Worm (Caenorhabditis elegans) whole organism, midembryonic: ENCODE measurements around the gene mau-8.
A peak's percentile ranks its signal among the peaks of the same experiment; 100 is the strongest.

Experiments used
- T22C8.4 ChIP-seq: fragments of 200-800 bp; sonication (Bioruptor generic); IDR thresholded peaks from 2 replicates; pipeline ENCODE4 v1.3.6; 2022; ENCODE audit warnings: missing genetic modification characterization, missing compliant biosample characterization
- cog-1 ChIP-seq: sonication (generic microtip); optimal IDR thresholded peaks from 2 replicates; lab custom pipeline; 2016; ENCODE audit warnings: missing genetic modification characterization, missing compliant biosample characterization
- flt-1 ChIP-seq: fragments of 200-800 bp; sonication (Bioruptor generic); IDR thresholded peaks from 2 replicates; pipeline ENCODE4 v1.3.6; 2022; ENCODE audit warnings: missing genetic modification characterization, missing compliant biosample characterization
- klf-2 ChIP-seq: fragments of 200-800 bp; sonication (Bioruptor generic); conservative IDR thresholded peaks from 2 replicates; pipeline ENCODE4 v1.3.6; 2022; ENCODE audit warnings: missing genetic modification reagents, missing genetic modification characterization, missing compliant biosample characterization
- med-1 ChIP-seq: sonication (generic microtip); optimal IDR thresholded peaks from 2 replicates; lab custom pipeline; 2017; ENCODE audit warnings: missing genetic modification characterization, mild to moderate bottlenecking, missing compliant biosample characterization, antibody characterized with exemption, missing genetic modification reagents; ENCODE audit not compliant: insufficient read depth
- ref-1 ChIP-seq: fragments of 200-800 bp; sonication (Bioruptor generic); conservative IDR thresholded peaks from 2 replicates; pipeline ENCODE4 v1.3.6; 2022; ENCODE audit warnings: missing genetic modification reagents, missing genetic modification characterization, missing compliant biosample characterization
- tab-1 ChIP-seq: fragments of 200-800 bp; sonication (Bioruptor generic); IDR thresholded peaks from 2 replicates; pipeline ENCODE4 v1.3.6; 2022; ENCODE audit warnings: missing genetic modification characterization, missing compliant biosample characterization
- ztf-23 ChIP-seq: fragments of 200-800 bp; sonication (Bioruptor generic); IDR thresholded peaks from 2 replicates; pipeline ENCODE4 v1.3.6; 2022; ENCODE audit warnings: missing genetic modification reagents, missing genetic modification characterization, missing compliant biosample characterization
- ztf-29 ChIP-seq: fragments of 200-800 bp; sonication (Bioruptor generic); IDR thresholded peaks from 2 replicates; pipeline ENCODE4 v1.3.6; 2022; ENCODE audit warnings: missing genetic modification reagents, missing genetic modification characterization, missing compliant biosample characterization

mau-8 gene

ce11 chrIV:13389237-13389636, 11.4 kb downstream of the mau-8 start:
- no peak for TF ChIP-seq klf-2
- no peak for TF ChIP-seq med-1

ce11 chrIV:13390770-13391169, 13.0 kb downstream of the mau-8 start:
- TF ChIP-seq ztf-29 (no peak), med-1 (no peak), ztf-23 (no peak), cog-1 (no peak), tab-1 (GFP tag; lab: Robert Waterston, UW) (no peak)

DNA sequence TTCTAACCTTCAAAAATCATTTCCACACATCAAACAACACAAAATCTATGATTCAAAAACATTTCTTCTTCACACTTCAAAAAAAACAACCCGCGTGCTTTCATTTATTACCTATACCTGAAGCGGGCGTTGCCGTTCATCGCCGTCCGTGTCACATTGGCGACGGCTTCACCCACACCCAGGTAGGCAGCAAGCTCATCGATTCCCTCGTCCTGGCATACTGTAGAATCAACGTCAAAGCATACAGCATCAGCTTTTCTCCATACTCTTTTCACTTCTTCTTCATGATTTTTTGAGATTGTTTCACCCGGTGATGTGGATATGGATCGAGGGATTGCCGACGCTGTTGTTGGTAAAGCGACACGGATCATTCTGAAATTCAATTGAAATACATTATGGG, 14.4 kb downstream of the mau-8 start:
- TF ChIP-seq T22C8.4 (GFP tag; lab: Robert Waterston, UW), result no peak
- no peak for TF ChIP-seq flt-1
- TF ChIP-seq cog-1, result no peak
- no peak for TF ChIP-seq med-1
- no peak for TF ChIP-seq ztf-29
- no peak for TF ChIP-seq ref-1 (GFP tag; lab: Robert Waterston, UW)
- TF ChIP-seq ztf-23, result no peak

DNA sequence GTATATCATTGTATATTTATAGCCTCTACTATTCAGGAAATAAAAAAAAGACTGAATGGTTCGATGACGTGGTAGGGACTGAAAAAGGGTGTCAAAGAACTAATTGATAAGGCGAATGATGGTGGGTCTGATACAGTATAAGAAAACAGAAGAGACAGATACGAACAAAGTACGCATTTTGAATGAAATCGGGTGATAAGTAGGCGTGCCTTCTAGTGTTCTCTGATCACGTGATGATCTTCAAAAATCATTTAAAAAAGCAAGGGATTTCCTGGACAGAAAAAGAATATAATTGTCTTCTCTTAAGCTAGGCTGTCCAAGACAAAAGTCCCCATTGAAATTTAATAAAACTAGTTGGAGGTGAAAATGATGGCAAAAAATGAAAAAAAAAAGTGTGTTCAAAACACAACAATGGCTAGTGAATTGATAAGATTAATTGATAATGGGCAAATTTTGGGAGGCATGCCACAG, 15.5 kb downstream of the mau-8 start:
- TF ChIP-seq ref-1 (GFP tag; lab: Robert Waterston, UW) (no peak), cog-1 (no peak), klf-2 (no peak), ztf-29 (no peak), T22C8.4 (GFP tag; lab: Robert Waterston, UW) (no peak), flt-1 (no peak)

- no peak for TF ChIP-seq tab-1 (GFP tag; lab: Robert Waterston, UW)
- no peak for TF ChIP-seq cog-1
- no peak for TF ChIP-seq ztf-29
- TF ChIP-seq flt-1, result no peak
- TF ChIP-seq klf-2, result no peak
- TF ChIP-seq med-1, result no peak
- no peak for TF ChIP-seq T22C8.4 (GFP tag; lab: Robert Waterston, UW)
- no peak for TF ChIP-seq ref-1 (GFP tag; lab: Robert Waterston, UW)
- no peak for TF ChIP-seq ztf-23
Observed at ce11 chrIV:13394686-13395085, 16.9 kb downstream of the mau-8 start.

- TF ChIP-seq med-1, result no peak
- TF ChIP-seq ztf-23, result 0 out of 2 replicates have a peak, but pooled peaks have one; percentile 49
Observed at ce11 chrIV:13395255-13395654, 17.4 kb downstream of the mau-8 start.

DNA sequence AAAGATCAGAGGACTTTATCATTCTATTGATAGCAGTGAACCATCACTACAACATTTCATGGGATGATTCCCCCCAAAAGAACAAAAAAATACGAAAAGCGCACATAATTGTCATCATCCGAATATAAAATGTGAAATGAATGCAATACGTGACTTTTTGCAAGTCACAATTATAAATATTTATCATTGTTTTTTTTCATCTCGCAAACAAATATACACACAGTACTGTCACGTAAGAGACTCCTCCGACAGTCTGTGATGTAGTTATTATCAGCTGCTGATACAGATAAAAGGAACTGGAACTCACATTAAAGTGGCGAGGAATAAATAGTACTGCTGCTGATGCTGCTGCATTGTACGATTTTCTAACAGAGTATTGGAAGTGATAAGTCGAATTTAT, 18.6 kb downstream of the mau-8 start:
- TF ChIP-seq tab-1 (GFP tag; lab: Robert Waterston, UW) (no peak), ztf-29 (no peak), flt-1 (no peak), ref-1 (GFP tag; lab: Robert Waterston, UW) (no peak), klf-2 (no peak)

DNA sequence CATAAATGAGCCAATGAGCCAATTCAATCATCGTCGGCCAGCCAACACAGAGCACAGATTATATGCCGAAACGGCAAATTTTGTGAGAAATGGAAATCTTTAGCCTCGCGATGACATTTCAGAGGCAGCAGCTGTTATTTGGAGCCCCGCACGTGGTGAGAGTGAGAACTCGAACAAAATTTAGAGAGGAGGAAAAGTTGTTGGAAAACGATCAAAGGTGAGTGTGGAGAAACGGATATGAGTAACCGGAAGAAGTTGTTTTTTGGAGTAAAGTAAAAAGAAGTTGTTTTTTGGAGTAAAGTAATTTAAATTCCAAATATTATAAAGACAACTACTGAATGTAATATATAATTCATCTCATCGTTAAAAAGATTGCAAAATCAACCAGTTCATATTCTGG, 20.9 kb downstream of the mau-8 start, which contains the start of gene Y62E10A.13:
Y62E10A.13 (minus strand) TSS at position 326 of the 400 bp plus-strand sequence.
- no peak for TF ChIP-seq flt-1
- TF ChIP-seq cog-1, result no peak
- no peak for TF ChIP-seq ref-1 (GFP tag; lab: Robert Waterston, UW)
- TF ChIP-seq T22C8.4 (GFP tag; lab: Robert Waterston, UW), result no peak
- TF ChIP-seq med-1, result no peak
- TF ChIP-seq ztf-23, result no peak
- no peak for TF ChIP-seq tab-1 (GFP tag; lab: Robert Waterston, UW)
- TF ChIP-seq ztf-29, result no peak
- TF ChIP-seq klf-2, result no peak

DNA sequence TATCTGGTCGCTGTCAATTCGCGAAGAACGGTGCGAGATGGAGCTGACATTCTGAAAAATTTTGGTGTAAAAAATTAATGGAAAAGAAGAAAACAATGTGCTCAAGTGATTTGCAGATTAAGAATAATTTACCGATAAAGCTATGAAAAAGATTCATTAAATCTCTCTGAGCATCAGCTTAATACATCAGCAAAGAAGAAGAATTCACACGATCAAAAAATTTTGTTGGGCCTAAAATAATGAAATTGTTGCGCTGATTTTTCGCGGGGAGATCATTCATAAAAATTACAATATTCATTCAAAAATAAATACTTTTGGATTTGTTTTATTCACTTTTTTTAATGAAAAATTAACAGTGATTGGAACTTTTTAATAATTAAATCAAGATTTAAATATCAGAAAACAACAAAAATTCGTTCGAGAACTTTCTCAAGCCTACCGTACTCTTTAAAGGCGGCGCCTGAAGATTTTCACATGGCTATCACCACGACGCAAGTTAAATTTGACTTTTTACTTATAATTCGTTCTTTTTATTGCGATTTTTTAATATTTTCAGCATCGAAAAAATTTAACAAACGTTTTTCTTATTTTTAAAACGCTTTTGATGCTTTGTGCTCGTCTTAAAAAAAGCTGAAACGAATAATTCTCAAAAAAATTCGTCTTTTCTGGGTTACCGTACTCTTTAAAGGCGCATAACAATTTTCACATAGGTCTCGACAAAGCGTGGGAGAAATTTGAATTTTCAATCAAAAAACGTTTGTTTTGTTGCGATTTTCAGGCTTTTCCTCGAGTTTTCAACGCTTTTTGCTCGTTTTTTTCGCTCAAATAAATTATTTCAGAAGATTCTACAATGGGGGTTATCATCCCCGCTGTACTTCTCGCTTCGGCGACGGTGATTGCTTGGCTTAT, 22.9 kb downstream of the mau-8 start, which contains the start of the genes memi-2 and cyp-31A5:
memi-2 (minus strand) TSS at position 51 of the 909 bp plus-strand sequence.
cyp-31A5 (plus strand) TSS at position 834 of the 909 bp plus-strand sequence.
- TF ChIP-seq tab-1 (GFP tag; lab: Robert Waterston, UW) (no peak), ztf-29 (no peak), cog-1 (no peak), ref-1 (GFP tag; lab: Robert Waterston, UW) (no peak), klf-2 (no peak), flt-1 (no peak), med-1 (no peak)

- TF ChIP-seq med-1 (no peak), flt-1 (no peak)
Observed at ce11 chrIV:13408018-13408417, 30.2 kb downstream of the mau-8 start, which contains the start of gene Y62E10A.19. Gene Y62E10A.19 (minus strand): TSS chrIV:13408306.

ce11 chrIV:13412845-13413383, 35.1 kb downstream of the mau-8 start, which contains the start of gene gcl-1:
Gene gcl-1 (minus strand): TSS chrIV:13412895.
- TF ChIP-seq med-1 (no peak), cog-1 (peak; percentile 28), ztf-29 (peak; percentile 57; the same call in 1 of the 2 replicates)

DNA sequence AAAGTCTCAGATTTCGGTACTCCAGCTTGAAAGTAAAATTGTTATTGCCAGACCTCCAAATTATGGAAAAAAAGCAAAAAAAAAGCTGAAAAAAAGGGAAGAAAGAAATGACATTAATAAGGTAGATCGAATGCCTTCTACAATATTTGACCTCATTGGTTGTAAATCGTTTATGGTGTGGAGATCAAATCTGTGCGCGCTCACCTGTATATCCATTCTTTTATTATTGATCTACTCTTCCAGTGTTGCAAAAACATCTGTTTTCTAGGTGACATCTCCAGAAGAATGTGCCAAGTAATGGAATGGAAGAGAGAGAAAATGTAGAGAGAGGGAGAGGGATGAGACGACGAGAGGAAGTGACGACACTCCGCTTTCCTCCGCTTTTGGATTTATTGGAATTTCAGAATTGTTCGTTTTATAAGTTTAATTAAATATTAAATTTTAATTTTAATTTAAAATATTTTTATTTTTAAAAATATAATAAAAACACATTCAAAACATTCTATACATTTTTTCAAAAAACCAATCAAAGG, 38.0 kb downstream of the mau-8 start, which contains the start of the genes pik-1 and aptf-2:
pik-1 (plus strand) TSS at position 303 of the 533 bp plus-strand sequence.
aptf-2 (minus strand) TSS at position 313 of the 533 bp plus-strand sequence.
- no peak for TF ChIP-seq ztf-29
- TF ChIP-seq T22C8.4 (GFP tag; lab: Robert Waterston, UW), result no peak
- TF ChIP-seq tab-1 (GFP tag; lab: Robert Waterston, UW), result no peak
- no peak for TF ChIP-seq cog-1
- no peak for TF ChIP-seq flt-1
- TF ChIP-seq med-1, result no peak
- TF ChIP-seq ztf-23, result no peak
- TF ChIP-seq ref-1 (GFP tag; lab: Robert Waterston, UW), result no peak
- TF ChIP-seq klf-2, result no peak
